Fruit fly (Drosophila melanogaster) whole organism, prepupa: ENCODE results near the gene CG42821.

ENCODE experiments used
- Blimp-1 ChIP-seq: fragments of 200-800 bp; sonication (Bioruptor generic); optimal IDR thresholded peaks from 3 replicates; lab custom pipeline; 2017; ENCODE audit warnings: missing biosample characterization, missing genetic modification characterization, mild to moderate bottlenecking, moderate library complexity, missing genetic modification reagents
- CG10631 ChIP-seq: fragments of 200-800 bp; sonication (Bioruptor generic); optimal IDR thresholded peaks from 2 replicates; lab custom pipeline; 2016; ENCODE audit warnings: missing biosample characterization, missing genetic modification characterization
- CG10669 ChIP-seq: fragments of 200-800 bp; sonication (Bioruptor generic); optimal IDR thresholded peaks from 3 replicates; lab custom pipeline; 2018; ENCODE audit warnings: missing biosample characterization, mild to moderate bottlenecking, missing genetic modification characterization, moderate library complexity
- CG11294 ChIP-seq: fragments of 200-800 bp; sonication (Bioruptor generic); IDR thresholded peaks from 2 replicates; pipeline ENCODE4 v1.3.6; 2022; ENCODE audit warnings: missing biosample characterization, missing genetic modification characterization
- CG11762 ChIP-seq: fragments of 200-800 bp; sonication (Bioruptor generic); optimal IDR thresholded peaks from 3 replicates; lab custom pipeline; 2016; ENCODE audit warnings: missing biosample characterization, missing genetic modification characterization; ENCODE audit not compliant: insufficient read depth
- CG11902 ChIP-seq: fragments of 200-800 bp; sonication (Bioruptor generic); optimal IDR thresholded peaks from 3 replicates; lab custom pipeline; 2016; ENCODE audit warnings: missing biosample characterization, missing genetic modification characterization
- CG15336 ChIP-seq: fragments of 200-800 bp; sonication (Bioruptor generic); IDR thresholded peaks from 2 replicates; pipeline ENCODE4 v1.3.6; 2022; ENCODE audit warnings: missing biosample characterization, missing genetic modification characterization
- CG1621 ChIP-seq: fragments of 200-800 bp; sonication (Bioruptor generic); optimal IDR thresholded peaks from 3 replicates; lab custom pipeline; 2018; ENCODE audit warnings: missing biosample characterization, mild to moderate bottlenecking, missing genetic modification characterization
- CG16779 ChIP-seq: fragments of 200-800 bp; sonication (Bioruptor generic); optimal IDR thresholded peaks from 3 replicates; lab custom pipeline; 2017; ENCODE audit warnings: missing biosample characterization, mild to moderate bottlenecking, missing genetic modification characterization
- CG3032 ChIP-seq: fragments of 200-800 bp; optimal IDR thresholded peaks from 2 replicates; lab custom pipeline; 2019; ENCODE audit warnings: missing biosample characterization, mild to moderate bottlenecking, missing genetic modification characterization, moderate library complexity
- CG31627 ChIP-seq: fragments of 200-800 bp; sonication (Bioruptor generic); optimal IDR thresholded peaks from 3 replicates; lab custom pipeline; 2016; ENCODE audit warnings: missing biosample characterization, missing genetic modification characterization
- CG34406 ChIP-seq: fragments of 200-800 bp; sonication (Bioruptor generic); optimal IDR thresholded peaks from 3 replicates; lab custom pipeline; 2016; ENCODE audit warnings: missing biosample characterization, missing genetic modification characterization
- CG3919 ChIP-seq: fragments of 200-800 bp; sonication (Bioruptor generic); optimal IDR thresholded peaks from 3 replicates; lab custom pipeline; 2016; ENCODE audit warnings: missing biosample characterization, missing genetic modification characterization
- CG4318 ChIP-seq: fragments of 200-800 bp; sonication (Bioruptor generic); optimal IDR thresholded peaks from 3 replicates; lab custom pipeline; 2017; ENCODE audit warnings: missing biosample characterization, mild to moderate bottlenecking, missing genetic modification characterization
- CG6163 ChIP-seq: fragments of 200-800 bp; sonication (Bioruptor generic); IDR thresholded peaks from 3 replicates; pipeline ENCODE4 v1.3.6; 2022; ENCODE audit warnings: missing biosample characterization, missing genetic modification characterization
- CG6276 ChIP-seq: fragments of 200-800 bp; sonication (Bioruptor generic); optimal IDR thresholded peaks from 2 replicates; lab custom pipeline; 2017; ENCODE audit warnings: missing biosample characterization, mild to moderate bottlenecking, missing genetic modification characterization
- CG6808 ChIP-seq: fragments of 200-800 bp; sonication (Bioruptor generic); optimal IDR thresholded peaks from 3 replicates; lab custom pipeline; 2017; ENCODE audit warnings: missing biosample characterization, missing genetic modification characterization, mild to moderate bottlenecking, moderate library complexity, missing genetic modification reagents
- CG6854 ChIP-seq: fragments of 200-800 bp; sonication (Bioruptor generic); optimal IDR thresholded peaks from 2 replicates; lab custom pipeline; 2017; ENCODE audit warnings: missing biosample characterization, mild to moderate bottlenecking, missing genetic modification characterization
- CG7368 ChIP-seq: fragments of 200-800 bp; sonication (Bioruptor generic); optimal IDR thresholded peaks from 3 replicates; lab custom pipeline; 2016; ENCODE audit warnings: missing biosample characterization, missing genetic modification characterization
- CG8119 ChIP-seq: fragments of 200-800 bp; sonication (Bioruptor generic); IDR thresholded peaks from 3 replicates; pipeline ENCODE4 v1.3.6; 2022; ENCODE audit warnings: missing biosample characterization, missing genetic modification characterization
- CG8319 ChIP-seq: fragments of 200-800 bp; sonication (Bioruptor generic); optimal IDR thresholded peaks from 3 replicates; lab custom pipeline; 2016; ENCODE audit warnings: missing biosample characterization, missing genetic modification characterization
- CG9139 ChIP-seq: fragments of 200-800 bp; sonication (Bioruptor generic); optimal IDR thresholded peaks from 3 replicates; lab custom pipeline; 2017; ENCODE audit warnings: missing biosample characterization, mild to moderate bottlenecking, missing genetic modification characterization
- Eip78C ChIP-seq: fragments of 200-800 bp; sonication (Bioruptor generic); peaks from one replicate; lab custom pipeline; 2016; ENCODE audit warnings: missing biosample characterization, missing genetic modification characterization
- Eip93F ChIP-seq: fragments of 200-800 bp; sonication (Bioruptor generic); optimal IDR thresholded peaks from 2 replicates; lab custom pipeline; 2016; ENCODE audit warnings: missing biosample characterization, mild to moderate bottlenecking, missing genetic modification characterization
- Ets21C ChIP-seq: fragments of 200-800 bp; sonication (Bioruptor generic); optimal IDR thresholded peaks from 3 replicates; lab custom pipeline; 2016; ENCODE audit warnings: missing biosample characterization, missing genetic modification characterization
- Gug ChIP-seq: fragments of 200-800 bp; sonication (Bioruptor generic); IDR thresholded peaks from 2 replicates; pipeline ENCODE4 v1.3.6; 2022; ENCODE audit warnings: missing biosample characterization, missing genetic modification characterization
- Hr39 ChIP-seq: fragments of 200-800 bp; sonication (Bioruptor generic); optimal IDR thresholded peaks from 2 replicates; lab custom pipeline; 2016; ENCODE audit warnings: missing biosample characterization, missing genetic modification characterization
- Hr4 ChIP-seq: fragments of 200-800 bp; sonication (Bioruptor generic); optimal IDR thresholded peaks from 3 replicates; lab custom pipeline; 2016; ENCODE audit warnings: missing biosample characterization, missing genetic modification characterization
- Lpt ChIP-seq: fragments of 200-800 bp; sonication (Bioruptor generic); optimal IDR thresholded peaks from 3 replicates; lab custom pipeline; 2016; ENCODE audit warnings: missing biosample characterization, missing genetic modification characterization
- Met ChIP-seq: fragments of 200-800 bp; sonication (Bioruptor generic); optimal IDR thresholded peaks from 3 replicates; lab custom pipeline; 2016; ENCODE audit warnings: missing biosample characterization, missing genetic modification characterization
- OdsH ChIP-seq: fragments of 200-800 bp; sonication (Bioruptor generic); optimal IDR thresholded peaks from 3 replicates; lab custom pipeline; 2016; ENCODE audit warnings: missing biosample characterization, missing genetic modification characterization
- Sox14 ChIP-seq: fragments of 200-800 bp; sonication (Bioruptor generic); optimal IDR thresholded peaks from 3 replicates; lab custom pipeline; 2016; ENCODE audit warnings: missing biosample characterization, missing genetic modification characterization
- Sox15 ChIP-seq: fragments of 200-800 bp; sonication (Bioruptor generic); optimal IDR thresholded peaks from 3 replicates; lab custom pipeline; 2016; ENCODE audit warnings: missing biosample characterization, missing genetic modification characterization
- dac ChIP-seq: fragments of 200-800 bp; sonication (Bioruptor generic); optimal IDR thresholded peaks from 2 replicates; lab custom pipeline; 2017; ENCODE audit warnings: missing biosample characterization, mild to moderate bottlenecking, missing genetic modification characterization
- dsx ChIP-seq: fragments of 200-800 bp; optimal IDR thresholded peaks from 3 replicates; lab custom pipeline; 2019; ENCODE audit warnings: missing biosample characterization, mild to moderate bottlenecking, missing genetic modification characterization, moderate library complexity; ENCODE audit not compliant: poor library complexity, severe bottlenecking
- eg ChIP-seq: fragments of 200-800 bp; sonication (Bioruptor generic); IDR thresholded peaks from 3 replicates; pipeline ENCODE4 v1.3.6; 2022; ENCODE audit warnings: missing biosample characterization, missing genetic modification characterization
- fd85E ChIP-seq: fragments of 200-800 bp; sonication (Bioruptor generic); optimal IDR thresholded peaks from 3 replicates; lab custom pipeline; 2016; ENCODE audit warnings: missing biosample characterization, missing genetic modification characterization
- net ChIP-seq: fragments of 200-800 bp; sonication (Bioruptor generic); optimal IDR thresholded peaks from 3 replicates; lab custom pipeline; 2016; ENCODE audit warnings: missing biosample characterization, missing genetic modification characterization
- ss ChIP-seq, 2 experiments: fragments of 200-800 bp; sonication (Bioruptor generic); optimal IDR thresholded peaks; 2 replicates in 1 of 2; 3 replicates in 1 of 2; lab custom pipeline; 2017 to 2018; ENCODE audit warnings: mild to moderate bottlenecking in 2 of 2, missing biosample characterization in 2 of 2, missing genetic modification characterization in 2 of 2, moderate library complexity in 1 of 2
- svp ChIP-seq: fragments of 200-800 bp; sonication (Bioruptor generic); peaks from one replicate; lab custom pipeline; 2016; ENCODE audit warnings: missing biosample characterization, missing genetic modification characterization
- vri ChIP-seq: fragments of 200-800 bp; sonication (Bioruptor generic); optimal IDR thresholded peaks from 3 replicates; lab custom pipeline; 2016; ENCODE audit warnings: missing biosample characterization, mild to moderate bottlenecking, missing genetic modification characterization

The CG42821 gene

dm6 chr3R:17430481-17430880 lies 17.6 kb downstream of the CG42821 start (continued):
- TF ChIP-seq dac (GFP tag; lab: Kevin White, UChicago) (peak; percentile 35), Lpt (peak; percentile 17), Ets21C (GFP tag; lab: Kevin White, UChicago) (no peak), CG11762 (GFP tag; lab: Kevin White, UChicago) (no peak), CG7368 (no peak), CG10631 (GFP tag; lab: Kevin White, UChicago) (no peak), Sox14 (GFP tag; lab: Kevin White, UChicago) (no peak), CG1621 (tag; lab: Kevin White, UChicago) (no peak), CG34406 (GFP tag; lab: Kevin White, UChicago) (no peak), ss (GFP tag; optimal IDR thresholded peaks at IDR 0.05; lab: Kevin White, UChicago) (no peak)

dm6 chr3R:17433117-17433516 lies 20.2 kb downstream of the CG42821 start:
- TF ChIP-seq ss (GFP tag; optimal IDR thresholded peaks at IDR 0.05; lab: Kevin White, UChicago) (peak in 1 of 2 experiments; percentile 93), vri (GFP tag; lab: Kevin White, UChicago) (no peak)

- TF ChIP-seq CG10669 (no peak), CG6854 (GFP tag; lab: Kevin White, UChicago) (no peak), Hr39 (GFP tag; lab: Kevin White, UChicago) (no peak), CG3032 (no peak), CG15336 (GFP tag; lab: Robert Waterston, UW) (no peak), CG6163 (GFP tag; lab: Robert Waterston, UW) (no peak), Eip78C (GFP tag; lab: Kevin White, UChicago) (no peak), eg (GFP tag; lab: Robert Waterston, UW) (no peak), Sox15 (GFP tag; lab: Kevin White, UChicago) (no peak), net (no peak)
Measured at dm6 chr3R:17434330-17434729, 21.5 kb downstream of the CG42821 start, which contains the start of gene CG44090. Gene CG44090, minus strand, starts transcription at chr3R:17434430.

dm6 chr3R:17440628-17441027 lies 27.8 kb downstream of the CG42821 start, which contains the start of gene CG14331:
Gene CG14331, minus strand, starts transcription at chr3R:17440728.
- no peak for TF ChIP-seq CG10631 (GFP tag; lab: Kevin White, UChicago)
- no peak for TF ChIP-seq ss (GFP tag; optimal IDR thresholded peaks at IDR 0.05; lab: Kevin White, UChicago)
- no peak for TF ChIP-seq CG31627 (GFP tag; lab: Kevin White, UChicago)
- no peak for TF ChIP-seq Sox15 (GFP tag; lab: Kevin White, UChicago)
- TF ChIP-seq Eip93F (GFP tag; lab: Kevin White, UChicago), result no peak
- TF ChIP-seq CG4318 (GFP tag; lab: Kevin White, UChicago), result no peak
- no peak for TF ChIP-seq Lpt
- TF ChIP-seq CG11902 (GFP tag; lab: Kevin White, UChicago), result no peak
- TF ChIP-seq vri (GFP tag; lab: Kevin White, UChicago), result no peak
- TF ChIP-seq CG8119 (GFP tag; lab: Robert Waterston, UW), result no peak
- TF ChIP-seq dsx, result no peak
- no peak for TF ChIP-seq fd85E (GFP tag; lab: Kevin White, UChicago)
- no peak for TF ChIP-seq OdsH (GFP tag; lab: Kevin White, UChicago)
- TF ChIP-seq CG3919 (GFP tag; lab: Kevin White, UChicago), result no peak
- no peak for TF ChIP-seq Eip78C (GFP tag; lab: Kevin White, UChicago)
- no peak for TF ChIP-seq Blimp-1 (GFP tag; lab: Kevin White, UChicago)
- no peak for TF ChIP-seq CG9139 (GFP tag; lab: Kevin White, UChicago)
- no peak for TF ChIP-seq CG6163 (GFP tag; lab: Robert Waterston, UW)
- TF ChIP-seq CG6808, result no peak

- TF ChIP-seq CG8319 (GFP tag; lab: Kevin White, UChicago) (no peak), Hr4 (GFP tag; lab: Kevin White, UChicago) (no peak), CG16779 (tag; lab: Kevin White, UChicago) (no peak), dsx (no peak), CG11762 (GFP tag; lab: Kevin White, UChicago) (no peak), Gug (GFP tag; lab: Robert Waterston, UW) (no peak), CG6276 (GFP tag; lab: Kevin White, UChicago) (no peak), CG3032 (no peak), CG11294 (no peak), Met (GFP tag; lab: Kevin White, UChicago) (no peak), svp (GFP tag; lab: Kevin White, UChicago) (no peak), eg (GFP tag; lab: Robert Waterston, UW) (no peak)
Measured at dm6 chr3R:17447615-17448014, 34.7 kb downstream of the CG42821 start.
